Fruit fly (Drosophila melanogaster) whole organism, embryonic: ENCODE measurements around the gene Nepl14.

ENCODE experiments used
- Ada2b ChIP-seq: fragments of 200-800 bp; sonication (Bioruptor generic); IDR thresholded peaks from 2 replicates; pipeline ENCODE4 v1.3.6; 2022; ENCODE audit warnings: missing biosample characterization, missing genetic modification characterization
- Atf-2 ChIP-seq: fragments of 200-800 bp; sonication (Bioruptor generic); optimal IDR thresholded peaks from 2 replicates; lab custom pipeline; 2016; ENCODE audit warnings: missing biosample characterization, missing genetic modification characterization
- BtbVII ChIP-seq: fragments of 200-800 bp; sonication (Bioruptor generic); optimal IDR thresholded peaks from 3 replicates; lab custom pipeline; 2017; ENCODE audit warnings: missing biosample characterization, mild to moderate bottlenecking, missing genetic modification characterization
- CG10209 ChIP-seq: fragments of 200-800 bp; sonication (Bioruptor generic); optimal IDR thresholded peaks from 3 replicates; lab custom pipeline; 2017; ENCODE audit warnings: missing biosample characterization, mild to moderate bottlenecking, missing genetic modification characterization, missing genetic modification reagents
- CG1024 ChIP-seq: fragments of 200-800 bp; sonication (Bioruptor generic); IDR thresholded peaks from 2 replicates; pipeline ENCODE4 v1.3.6; 2022; ENCODE audit warnings: missing biosample characterization, missing genetic modification characterization
- CG10654 ChIP-seq: fragments of 200-800 bp; sonication (Bioruptor generic); optimal IDR thresholded peaks from 2 replicates; lab custom pipeline; 2016; ENCODE audit warnings: missing biosample characterization, missing genetic modification characterization
- CG12219 ChIP-seq: fragments of 200-800 bp; sonication (Bioruptor generic); optimal IDR thresholded peaks from 3 replicates; lab custom pipeline; 2018; ENCODE audit warnings: missing biosample characterization, mild to moderate bottlenecking, missing genetic modification characterization
- CG13775 ChIP-seq: fragments of 200-800 bp; sonication (Bioruptor generic); optimal IDR thresholded peaks from 3 replicates; lab custom pipeline; 2017; ENCODE audit warnings: missing biosample characterization, mild to moderate bottlenecking, missing genetic modification characterization
- CG15269 ChIP-seq: fragments of 200-800 bp; sonication (Bioruptor generic); optimal IDR thresholded peaks from 2 replicates; lab custom pipeline; 2018; ENCODE audit warnings: missing biosample characterization, mild to moderate bottlenecking, missing genetic modification characterization, moderate library complexity
- CG15514 ChIP-seq: fragments of 200-800 bp; sonication (Bioruptor generic); optimal IDR thresholded peaks from 3 replicates; lab custom pipeline; 2017; ENCODE audit warnings: missing biosample characterization, missing genetic modification characterization, mild to moderate bottlenecking, moderate library complexity, missing genetic modification reagents
- CG16779 ChIP-seq: fragments of 200-800 bp; sonication (Bioruptor generic); IDR thresholded peaks from 2 replicates; pipeline ENCODE4 v1.3.6; 2022; ENCODE audit warnings: missing biosample characterization, missing genetic modification characterization
- CG18011 ChIP-seq: fragments of 200-800 bp; sonication (Bioruptor generic); optimal IDR thresholded peaks from 2 replicates; lab custom pipeline; 2017; ENCODE audit warnings: missing biosample characterization, missing genetic modification characterization, mild to moderate bottlenecking, moderate library complexity, missing genotype
- CG18599 ChIP-seq: fragments of 200-800 bp; sonication (Bioruptor generic); optimal IDR thresholded peaks from 3 replicates; lab custom pipeline; 2017; ENCODE audit warnings: missing biosample characterization, missing genetic modification characterization, mild to moderate bottlenecking, moderate library complexity, missing genetic modification reagents
- CG34376 ChIP-seq: fragments of 200-800 bp; sonication (Bioruptor generic); optimal IDR thresholded peaks from 2 replicates; lab custom pipeline; 2018; ENCODE audit warnings: missing biosample characterization, mild to moderate bottlenecking, missing genetic modification characterization
- CG3847 ChIP-seq: fragments of 200-800 bp; sonication (Bioruptor generic); IDR thresholded peaks from 2 replicates; pipeline ENCODE4 v1.3.6; 2022; ENCODE audit warnings: missing biosample characterization, missing genetic modification characterization
- CG42726 ChIP-seq: fragments of 200-800 bp; sonication (Bioruptor generic); IDR thresholded peaks from 2 replicates; pipeline ENCODE4 v1.3.6; 2022; ENCODE audit warnings: missing biosample characterization, missing genetic modification characterization; ENCODE audit not compliant: partially characterized antibody
- CG6654 ChIP-seq: fragments of 200-800 bp; sonication (Bioruptor generic); optimal IDR thresholded peaks from 2 replicates; lab custom pipeline; 2017; ENCODE audit warnings: missing biosample characterization, mild to moderate bottlenecking, missing genetic modification characterization
- CG7372 ChIP-seq: fragments of 200-800 bp; sonication (Bioruptor generic); IDR thresholded peaks from 2 replicates; pipeline ENCODE4 v1.3.6; 2022; ENCODE audit warnings: missing biosample characterization, missing genetic modification characterization
- CG8478 ChIP-seq: fragments of >200 bp; optimal IDR thresholded peaks from 2 replicates; lab custom pipeline; 2018
- CTCF ChIP-seq: fragments of 200-800 bp; sonication (Bioruptor generic); optimal IDR thresholded peaks from 2 replicates; lab custom pipeline; 2017; ENCODE audit warnings: missing biosample characterization, mild to moderate bottlenecking, missing genetic modification characterization, moderate library complexity
- Deaf1 ChIP-seq: fragments of 200-800 bp; optimal IDR thresholded peaks from 3 replicates; lab custom pipeline; 2019; ENCODE audit warnings: missing biosample characterization, mild to moderate bottlenecking, missing genetic modification characterization, moderate library complexity
- Drgx ChIP-seq: fragments of 200-800 bp; sonication (Bioruptor generic); IDR thresholded peaks from 2 replicates; pipeline ENCODE4 v1.3.6; 2022; ENCODE audit warnings: missing biosample characterization, missing genetic modification characterization
- E2f2 ChIP-seq: fragments of 200-800 bp; sonication (Bioruptor generic); IDR thresholded peaks from 2 replicates; pipeline ENCODE4 v1.3.6; 2022; ENCODE audit warnings: missing biosample characterization, missing genetic modification characterization
- Ets65A ChIP-seq: fragments of 200-800 bp; sonication (Bioruptor generic); peaks from one replicate; lab custom pipeline; 2016; ENCODE audit warnings: missing biosample characterization, missing genetic modification characterization
- GATAe ChIP-seq: fragments of 200-800 bp; sonication (Bioruptor generic); conservative IDR thresholded peaks from 2 replicates; pipeline ENCODE4 v1.3.6; 2022; ENCODE audit warnings: missing biosample characterization, missing genetic modification characterization
- Gsc ChIP-seq: fragments of 200-800 bp; sonication (Bioruptor generic); IDR thresholded peaks from 2 replicates; pipeline ENCODE4 v1.3.6; 2022; ENCODE audit warnings: missing biosample characterization, missing genetic modification characterization
- Hand ChIP-seq: fragments of 200-800 bp; sonication (Bioruptor generic); optimal IDR thresholded peaks from 2 replicates; lab custom pipeline; 2017; ENCODE audit warnings: mild to moderate bottlenecking, missing biosample characterization, missing genetic modification reagents, missing genetic modification characterization
- HmgD ChIP-seq: fragments of 200-800 bp; sonication (Bioruptor generic); optimal IDR thresholded peaks from 3 replicates; lab custom pipeline; 2016; ENCODE audit warnings: missing biosample characterization, missing genetic modification characterization
- Max ChIP-seq: fragments of 200-800 bp; sonication (Bioruptor generic); optimal IDR thresholded peaks from 2 replicates; lab custom pipeline; 2016; ENCODE audit warnings: missing biosample characterization, mild to moderate bottlenecking, missing genetic modification characterization
- Med ChIP-seq: fragments of 200-800 bp; sonication (Bioruptor generic); peaks from one replicate; lab custom pipeline; 2016; ENCODE audit warnings: missing biosample characterization, missing genetic modification characterization, mild to moderate bottlenecking, inconsistent platforms, moderate library complexity
- Sox102F ChIP-seq: fragments of 200-800 bp; sonication (Bioruptor generic); optimal IDR thresholded peaks from 2 replicates; lab custom pipeline; 2018; ENCODE audit warnings: missing biosample characterization, mild to moderate bottlenecking, missing genetic modification characterization, moderate library complexity
- Ssrp ChIP-seq: fragments of 200-800 bp; sonication (Bioruptor generic); optimal IDR thresholded peaks from 2 replicates; lab custom pipeline; 2018; ENCODE audit warnings: missing biosample characterization, mild to moderate bottlenecking, missing genetic modification characterization, moderate library complexity
- ara ChIP-seq: fragments of 200-800 bp; sonication (Bioruptor generic); IDR thresholded peaks from 2 replicates; pipeline ENCODE4 v1.3.6; 2022; ENCODE audit warnings: missing biosample characterization, missing genetic modification characterization
- ham ChIP-seq: fragments of 200-800 bp; sonication (Bioruptor generic); IDR thresholded peaks from 2 replicates; pipeline ENCODE4 v1.3.6; 2022; ENCODE audit warnings: missing biosample characterization, missing genetic modification characterization
- hb ChIP-seq: fragments of 200-800 bp; sonication (Bioruptor generic); IDR thresholded peaks from 3 replicates; pipeline ENCODE4 v1.3.6; 2022; ENCODE audit warnings: missing biosample characterization, missing genetic modification characterization; ENCODE audit not compliant: partially characterized antibody
- kni ChIP-seq: fragments of 200-800 bp; sonication (Bioruptor generic); optimal IDR thresholded peaks from 3 replicates; lab custom pipeline; 2017; ENCODE audit warnings: mild to moderate bottlenecking, missing biosample characterization, missing genetic modification reagents, missing genetic modification characterization
- knrl ChIP-seq: fragments of 200-800 bp; sonication (Bioruptor generic); IDR thresholded peaks from 3 replicates; pipeline ENCODE4 v1.3.6; 2022; ENCODE audit warnings: missing biosample characterization, missing genetic modification characterization; ENCODE audit not compliant: partially characterized antibody
- lab ChIP-seq: fragments of 200-800 bp; sonication (Bioruptor generic); optimal IDR thresholded peaks from 3 replicates; lab custom pipeline; 2017; ENCODE audit warnings: missing biosample characterization, missing genetic modification characterization, mild to moderate bottlenecking, moderate library complexity, missing genetic modification reagents
- mam ChIP-seq: fragments of 200-800 bp; sonication (Bioruptor generic); optimal IDR thresholded peaks from 3 replicates; lab custom pipeline; 2016; ENCODE audit warnings: missing biosample characterization, missing genetic modification characterization
- row ChIP-seq: fragments of 200-800 bp; sonication (Bioruptor generic); IDR thresholded peaks from 3 replicates; pipeline ENCODE4 v1.3.6; 2022; ENCODE audit warnings: missing biosample characterization, missing genetic modification characterization
- salm ChIP-seq: fragments of 200-800 bp; sonication (Bioruptor generic); optimal IDR thresholded peaks from 2 replicates; lab custom pipeline; 2018; ENCODE audit warnings: missing biosample characterization, mild to moderate bottlenecking, missing genetic modification characterization
- sd ChIP-seq: fragments of 200-800 bp; sonication (Bioruptor generic); optimal IDR thresholded peaks from 3 replicates; lab custom pipeline; 2018; ENCODE audit warnings: missing biosample characterization, mild to moderate bottlenecking, missing genetic modification characterization, moderate library complexity
- trem ChIP-seq: fragments of 200-800 bp; optimal IDR thresholded peaks from 3 replicates; lab custom pipeline; 2019; ENCODE audit warnings: missing biosample characterization, mild to moderate bottlenecking, missing genetic modification characterization, moderate library complexity
- zen ChIP-seq: fragments of 200-800 bp; sonication (Bioruptor generic); optimal IDR thresholded peaks from 3 replicates; lab custom pipeline; 2018; ENCODE audit warnings: missing biosample characterization, mild to moderate bottlenecking, missing genetic modification characterization, moderate library complexity

Gene Nepl14

DNA sequence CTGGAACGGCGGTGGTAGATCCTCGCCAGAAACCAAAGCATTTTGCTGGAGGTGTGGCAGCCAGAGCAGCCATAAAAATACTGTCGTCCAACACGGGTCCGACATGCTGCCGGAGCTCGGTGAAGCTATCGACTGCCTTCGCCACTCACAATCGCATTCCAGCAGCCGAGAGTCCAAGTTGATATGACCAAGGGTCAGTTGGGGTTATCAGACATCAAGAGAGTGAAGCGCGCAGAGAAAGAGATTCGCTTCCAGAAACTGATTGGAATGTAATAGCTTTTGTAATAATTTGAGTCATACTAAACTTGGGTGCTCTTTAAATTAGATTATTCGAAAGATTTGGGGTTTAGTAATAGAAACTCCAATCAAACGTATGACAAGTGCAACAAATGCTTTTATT, at the start of gene Nepl14:
Nepl14 (minus strand) TSS at position 125 of the 400 bp plus-strand sequence.
- TF ChIP-seq CG34376 (GFP tag; lab: Kevin White, UChicago) (peak; percentile 46), CG15269 (tag; lab: Kevin White, UChicago) (no peak), CG1024 (no peak), CG12219 (GFP tag; lab: Kevin White, UChicago) (no peak), CG15514 (GFP tag; lab: Kevin White, UChicago) (no peak)

DNA sequence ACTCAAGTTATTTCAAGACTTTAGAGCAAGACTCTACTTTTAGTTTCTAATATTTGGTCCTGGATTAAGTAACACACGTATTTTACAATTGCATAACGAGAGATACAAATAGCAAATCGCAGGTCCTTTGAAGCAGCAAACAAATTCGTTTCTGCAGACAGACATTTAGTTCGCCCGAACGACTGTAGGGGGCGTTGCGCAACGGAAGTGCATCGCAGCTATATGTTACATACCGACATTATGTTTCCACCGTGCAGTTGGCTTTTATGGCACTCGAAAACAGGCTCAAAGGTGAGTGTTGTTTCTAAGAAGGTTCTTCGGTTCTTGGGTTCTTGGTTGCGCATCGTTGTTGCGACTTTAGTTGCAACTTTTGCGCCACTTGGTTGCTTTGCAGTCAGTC, 46.8 kb upstream of the Nepl14 start:
- TF ChIP-seq Max (no peak), CG16779 (GFP tag; lab: Robert Waterston, UW) (no peak), ham (no peak), CTCF (GFP tag; lab: Kevin White, UChicago) (peak; percentile 41), sd (tag; lab: Kevin White, UChicago) (no peak)

DNA sequence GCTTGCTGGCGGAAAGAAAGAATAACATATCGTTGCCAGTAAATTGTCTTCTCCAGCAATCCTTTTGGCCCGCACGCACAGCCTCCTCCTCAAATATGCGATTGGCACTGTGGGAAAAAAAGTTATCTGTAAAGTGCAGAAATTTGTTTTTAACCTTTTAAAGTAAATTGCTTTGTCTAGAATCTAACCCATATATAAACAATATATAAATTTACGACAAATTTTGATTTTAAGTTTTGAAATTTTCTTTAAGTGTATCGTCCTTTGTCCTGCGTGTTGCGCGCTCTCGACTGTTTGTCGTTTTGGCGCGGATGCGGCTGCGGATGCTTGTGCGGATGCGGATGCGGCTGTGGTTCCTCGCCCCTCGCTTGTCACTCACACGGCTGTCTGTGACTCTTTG, 43.6 kb upstream of the Nepl14 start:
- TF ChIP-seq CG13775 (GFP tag; lab: Kevin White, UChicago) = peak; percentile 49
- peak; percentile 21 for TF ChIP-seq CG18599 (GFP tag; lab: Kevin White, UChicago)
- TF ChIP-seq Sox102F (GFP tag; lab: Kevin White, UChicago) = no peak
- no peak for TF ChIP-seq kni (GFP tag; lab: Kevin White, UChicago)
- no peak for TF ChIP-seq lab (GFP tag; lab: Kevin White, UChicago)
- no peak for TF ChIP-seq ara (GFP tag; lab: Robert Waterston, UW)
- no peak for TF ChIP-seq trem (tag; lab: Kevin White, UChicago)
- TF ChIP-seq row (GFP tag; lab: Robert Waterston, UW) = peak; percentile 19; the same call in 1 of the 3 replicates
- no peak; the same call in 1 of the 2 replicates for TF ChIP-seq Drgx (GFP tag; lab: Robert Waterston, UW)

DNA sequence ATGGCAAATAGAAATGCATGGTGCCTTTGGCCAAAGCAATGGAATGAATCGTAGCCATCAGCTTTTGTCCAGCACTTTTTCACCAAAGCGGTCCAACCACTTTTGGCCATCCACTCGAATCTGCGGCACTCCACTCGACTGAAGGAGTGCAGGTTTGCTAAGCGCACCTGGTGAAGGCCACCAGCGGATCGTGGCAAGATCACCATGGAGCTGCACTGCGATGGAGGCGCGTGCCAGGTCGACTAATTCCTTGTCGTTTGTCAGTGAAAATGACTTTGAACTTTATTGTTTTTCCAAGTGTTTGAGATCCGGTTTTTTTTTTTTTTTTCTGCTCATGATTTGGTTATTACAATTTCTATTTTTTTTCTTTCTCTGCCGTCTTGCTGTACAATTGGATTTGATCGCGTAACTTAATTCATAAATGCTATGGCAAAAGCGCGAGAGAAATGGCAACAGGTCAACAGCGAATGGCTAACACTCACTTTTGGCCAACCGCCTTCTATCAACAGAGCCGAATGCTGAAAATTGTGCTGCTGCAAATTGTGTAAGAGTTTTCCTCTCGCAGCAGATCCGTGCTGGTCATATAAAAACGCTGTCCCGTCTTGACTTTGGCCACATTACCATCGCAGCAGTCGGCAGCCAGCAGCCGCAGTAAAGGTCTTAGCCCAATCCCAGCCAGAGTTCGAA, 40.3 kb upstream of the Nepl14 start, which contains the start of gene CG7031:
CG7031 (plus strand) TSS at position 637 of the 687 bp plus-strand sequence.
- TF ChIP-seq Hand (GFP tag; lab: Kevin White, UChicago) = no peak
- TF ChIP-seq zen (tag; lab: Kevin White, UChicago) = no peak
- TF ChIP-seq Atf-2 (GFP tag; lab: Kevin White, UChicago) = no peak
- TF ChIP-seq Deaf1 = no peak
- no peak for TF ChIP-seq Gsc (GFP tag; lab: Robert Waterston, UW)
- TF ChIP-seq CG10209 = no peak
- TF ChIP-seq salm (tag; lab: Kevin White, UChicago) = no peak
- no peak for TF ChIP-seq CG7372
- peak; percentile 85 for TF ChIP-seq CG18011 (GFP tag; lab: Kevin White, UChicago)

DNA sequence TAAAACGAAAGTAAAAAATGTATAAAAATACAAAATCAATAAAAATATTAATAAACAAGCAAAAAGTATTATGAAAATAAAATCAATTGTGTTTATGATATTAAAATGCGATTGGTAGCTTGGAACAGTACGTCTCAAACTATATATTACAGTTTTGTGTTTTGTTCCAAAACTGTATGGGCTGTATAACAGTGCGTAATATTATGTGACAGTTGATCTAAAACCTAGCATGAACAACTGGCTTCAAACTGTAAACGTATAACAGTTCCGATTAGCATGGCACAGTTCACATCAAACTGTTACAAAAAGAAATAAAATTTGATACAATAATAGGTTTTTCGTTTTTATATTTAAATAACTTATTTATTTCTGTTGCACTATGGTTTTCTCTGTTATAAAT, 30.4 kb upstream of the Nepl14 start:
- TF ChIP-seq Ada2b (GFP tag; lab: Robert Waterston, UW) (no peak), Ssrp (tag; lab: Kevin White, UChicago) (peak; percentile 58), HmgD (GFP tag; lab: Kevin White, UChicago) (peak; percentile 53), CG10654 (GFP tag; lab: Kevin White, UChicago) (no peak), GATAe (GFP tag; lab: Robert Waterston, UW) (no peak), CG3847 (GFP tag; lab: Robert Waterston, UW) (0 out of 2 replicates have a peak, but pooled peaks have one; percentile 8), CG15269 (tag; lab: Kevin White, UChicago) (no peak), hb (peak; percentile 68; the same call in 2 of the 3 replicates), knrl (GFP tag; lab: Robert Waterston, UW) (peak; percentile 87), E2f2 (GFP tag; lab: Robert Waterston, UW) (no peak), Ets65A (peak; percentile 39), BtbVII (GFP tag; lab: Kevin White, UChicago) (no peak), CG6654 (GFP tag; lab: Kevin White, UChicago) (peak; percentile 100), CG8478 (lab: Kevin White, UChicago) (no peak), mam (GFP tag; lab: Kevin White, UChicago) (no peak), CG42726 (GFP tag; lab: Robert Waterston, UW) (peak; percentile 76), Med (GFP tag; lab: Kevin White, UChicago) (peak; percentile 75)
